Worm (Caenorhabditis elegans) whole organism, L4 larva: Measurements from ENCODE around the gene fipr-28.

Experiments used
- D1046.2 ChIP-seq: fragments of 200-800 bp; sonication (Bioruptor generic); IDR thresholded peaks from 2 replicates; pipeline ENCODE4 v1.3.6; 2022; ENCODE audit warnings: missing genetic modification characterization, missing compliant biosample characterization
- aly-2 ChIP-seq: sonication (generic microtip); optimal IDR thresholded peaks from 2 replicates; lab custom pipeline; 2018; ENCODE audit warnings: missing biosample characterization, missing genetic modification characterization
- ama-1 ChIP-seq: fragments of 150-350 bp; optimal IDR thresholded peaks from 2 replicates; lab custom pipeline; 2014; ENCODE audit warnings: inconsistent platforms, mixed read lengths
- ceh-28 ChIP-seq: fragments of 150-350 bp; optimal IDR thresholded peaks from 2 replicates; lab custom pipeline; 2014; ENCODE audit warnings: missing biosample characterization, missing genetic modification reagents, missing genetic modification characterization
- lin-39 ChIP-seq: fragments of 150-350 bp; optimal IDR thresholded peaks from 2 replicates; lab custom pipeline; 2014; ENCODE audit warnings: missing biosample characterization, missing genetic modification reagents, missing genetic modification characterization
- nhr-25 ChIP-seq: sonication (generic microtip); optimal IDR thresholded peaks from 2 replicates; lab custom pipeline; 2017; ENCODE audit warnings: missing genetic modification characterization, mild to moderate bottlenecking, missing compliant biosample characterization, antibody characterized with exemption, moderate library complexity, borderline replicate concordance; ENCODE audit not compliant: insufficient read depth
- nhr-77 ChIP-seq: fragments of 150-350 bp; optimal IDR thresholded peaks from 2 replicates; lab custom pipeline; 2014; ENCODE audit warnings: missing biosample characterization, missing genetic modification characterization
- saeg-2 ChIP-seq: fragments of 200-800 bp; sonication (Bioruptor generic); IDR thresholded peaks from 2 replicates; pipeline ENCODE4 v1.3.6; 2022; ENCODE audit warnings: missing genetic modification reagents, missing genetic modification characterization, missing compliant biosample characterization
- snpc-4 ChIP-seq: fragments of 150-350 bp; optimal IDR thresholded peaks from 2 replicates; lab custom pipeline; 2014; ENCODE audit warnings: missing biosample characterization, missing genetic modification characterization

DNA sequence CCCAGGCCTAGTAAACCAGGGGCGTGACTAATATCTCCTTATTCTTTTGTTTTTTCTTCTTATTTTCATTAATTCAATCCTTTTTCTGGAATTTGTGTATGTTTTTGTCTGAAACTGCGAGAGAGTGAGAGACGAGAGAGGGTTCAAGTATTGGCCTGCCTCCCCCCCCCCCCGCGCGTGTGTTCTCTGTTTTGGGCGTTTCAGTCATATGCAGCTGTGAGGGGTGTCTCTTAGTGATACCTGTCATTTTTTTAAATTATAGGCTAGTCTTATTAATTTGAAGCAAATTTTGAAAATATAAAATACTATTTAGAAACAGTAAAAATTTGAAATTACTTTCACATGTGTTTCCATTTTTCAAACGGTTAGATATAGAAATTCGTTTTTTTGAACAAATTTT is 31.7 kb downstream of the fipr-28 start:
- TF ChIP-seq nhr-77 (tag; lab: Kevin White, UChicago) (no peak), D1046.2 (no peak), ama-1 (lab: Kevin White, UChicago) (no peak), saeg-2 (GFP tag; lab: Robert Waterston, UW) (no peak), lin-39 (tag; lab: Kevin White, UChicago) (no peak), nhr-25 (tag; lab: Kevin White, UChicago) (no peak), ceh-28 (tag; lab: Kevin White, UChicago) (no peak), aly-2 (tag; lab: Kevin White, UChicago) (no peak), snpc-4 (tag; lab: Kevin White, UChicago) (no peak)
